Fruit fly (Drosophila melanogaster) whole organism, embryonic: Measurements from ENCODE around the gene CG15439.

Source experiments
- CG10431 ChIP-seq: fragments of 200-800 bp; sonication (Bioruptor generic); optimal IDR thresholded peaks from 3 replicates; lab custom pipeline; 2018; ENCODE audit warnings: missing biosample characterization, mild to moderate bottlenecking, missing genetic modification characterization
- CG10565 ChIP-seq: fragments of 200-800 bp; sonication (Bioruptor generic); optimal IDR thresholded peaks from 3 replicates; lab custom pipeline; 2016; ENCODE audit warnings: missing biosample characterization, mild to moderate bottlenecking, missing genetic modification characterization
- CG10979 ChIP-seq: fragments of 200-800 bp; sonication (Bioruptor generic); optimal IDR thresholded peaks from 2 replicates; lab custom pipeline; 2018; ENCODE audit warnings: missing biosample characterization, mild to moderate bottlenecking, missing genetic modification characterization, moderate library complexity
- CG11093 ChIP-seq: fragments of 200-800 bp; sonication (Bioruptor generic); IDR thresholded peaks from 3 replicates; pipeline ENCODE4 v1.3.6; 2022; ENCODE audit warnings: missing biosample characterization, missing genetic modification characterization
- CG12219 ChIP-seq: fragments of 200-800 bp; sonication (Bioruptor generic); optimal IDR thresholded peaks from 3 replicates; lab custom pipeline; 2018; ENCODE audit warnings: missing biosample characterization, mild to moderate bottlenecking, missing genetic modification characterization
- CG12391 ChIP-seq: fragments of 200-800 bp; sonication (Bioruptor generic); optimal IDR thresholded peaks from 3 replicates; lab custom pipeline; 2018; ENCODE audit warnings: missing biosample characterization, mild to moderate bottlenecking, missing genetic modification characterization, moderate library complexity
- CG12659 ChIP-seq: fragments of 200-800 bp; sonication (Bioruptor generic); optimal IDR thresholded peaks from 3 replicates; lab custom pipeline; 2017; ENCODE audit warnings: mild to moderate bottlenecking, missing biosample characterization, missing genetic modification reagents, missing genetic modification characterization
- CG13775 ChIP-seq: fragments of 200-800 bp; sonication (Bioruptor generic); optimal IDR thresholded peaks from 3 replicates; lab custom pipeline; 2017; ENCODE audit warnings: missing biosample characterization, mild to moderate bottlenecking, missing genetic modification characterization
- CG14860 ChIP-seq: fragments of 200-800 bp; sonication (Bioruptor generic); IDR thresholded peaks from 3 replicates; pipeline ENCODE4 v1.3.6; 2022; ENCODE audit warnings: missing biosample characterization, missing genetic modification characterization; ENCODE audit not compliant: partially characterized antibody
- CG15601 ChIP-seq: fragments of 200-800 bp; sonication (Bioruptor generic); optimal IDR thresholded peaks from 3 replicates; lab custom pipeline; 2019; ENCODE audit warnings: missing biosample characterization, mild to moderate bottlenecking, missing genetic modification characterization, moderate library complexity
- CG17186 ChIP-seq: fragments of 200-800 bp; sonication (Bioruptor generic); optimal IDR thresholded peaks from 3 replicates; lab custom pipeline; 2017; ENCODE audit warnings: missing biosample characterization, missing genetic modification reagents, missing genetic modification characterization
- CG1832 ChIP-seq: fragments of 200-800 bp; sonication (Bioruptor generic); optimal IDR thresholded peaks from 2 replicates; lab custom pipeline; 2017; ENCODE audit warnings: missing biosample characterization, mild to moderate bottlenecking, missing genetic modification characterization, inconsistent platforms
- CG2120 ChIP-seq: fragments of 200-800 bp; sonication (Bioruptor generic); optimal IDR thresholded peaks from 3 replicates; lab custom pipeline; 2016; ENCODE audit warnings: missing biosample characterization, missing genetic modification characterization
- CG2678 ChIP-seq: fragments of 200-800 bp; sonication (Bioruptor generic); optimal IDR thresholded peaks from 3 replicates; lab custom pipeline; 2019; ENCODE audit warnings: missing biosample characterization, mild to moderate bottlenecking, missing genetic modification characterization, moderate library complexity
- CG2712 ChIP-seq: fragments of 200-800 bp; optimal IDR thresholded peaks from 3 replicates; lab custom pipeline; 2019; ENCODE audit warnings: missing biosample characterization, mild to moderate bottlenecking, missing genetic modification characterization, moderate library complexity
- CG3847 ChIP-seq: fragments of 200-800 bp; sonication (Bioruptor generic); IDR thresholded peaks from 2 replicates; pipeline ENCODE4 v1.3.6; 2022; ENCODE audit warnings: missing biosample characterization, missing genetic modification characterization
- CG4282 ChIP-seq: fragments of 200-800 bp; sonication (Bioruptor generic); optimal IDR thresholded peaks from 2 replicates; lab custom pipeline; 2016; ENCODE audit warnings: missing biosample characterization, missing genetic modification characterization
- CG6854 ChIP-seq: fragments of 200-800 bp; sonication (Bioruptor generic); optimal IDR thresholded peaks from 3 replicates; lab custom pipeline; 2017; ENCODE audit warnings: missing biosample characterization, mild to moderate bottlenecking, missing genetic modification characterization
- CTCF ChIP-seq: fragments of 200-800 bp; sonication (Bioruptor generic); optimal IDR thresholded peaks from 2 replicates; lab custom pipeline; 2017; ENCODE audit warnings: missing biosample characterization, mild to moderate bottlenecking, missing genetic modification characterization, moderate library complexity
- D19A ChIP-seq: fragments of 200-800 bp; optimal IDR thresholded peaks from 3 replicates; lab custom pipeline; 2019; ENCODE audit warnings: missing biosample characterization, mild to moderate bottlenecking, missing genetic modification characterization, moderate library complexity
- Dbx ChIP-seq: fragments of 200-800 bp; sonication (Bioruptor generic); IDR thresholded peaks from 3 replicates; pipeline ENCODE4 v1.3.6; 2022; ENCODE audit warnings: missing biosample characterization, missing genetic modification characterization
- Dp ChIP-seq: fragments of 200-800 bp; sonication (Bioruptor generic); optimal IDR thresholded peaks from 2 replicates; lab custom pipeline; 2018; ENCODE audit warnings: missing biosample characterization, mild to moderate bottlenecking, missing genetic modification characterization, moderate library complexity
- Drgx ChIP-seq: fragments of 200-800 bp; sonication (Bioruptor generic); IDR thresholded peaks from 2 replicates; pipeline ENCODE4 v1.3.6; 2022; ENCODE audit warnings: missing biosample characterization, missing genetic modification characterization
- E2f2 ChIP-seq: fragments of 200-800 bp; sonication (Bioruptor generic); IDR thresholded peaks from 2 replicates; pipeline ENCODE4 v1.3.6; 2022; ENCODE audit warnings: missing biosample characterization, missing genetic modification characterization
- ERR ChIP-seq: fragments of 200-800 bp; sonication (Bioruptor generic); optimal IDR thresholded peaks from 2 replicates; lab custom pipeline; 2016; ENCODE audit warnings: missing biosample characterization, missing genetic modification characterization
- Fer1 ChIP-seq: fragments of 200-800 bp; sonication (Bioruptor generic); optimal IDR thresholded peaks from 2 replicates; lab custom pipeline; 2017; ENCODE audit warnings: missing biosample characterization, mild to moderate bottlenecking, missing genetic modification characterization
- Gsc ChIP-seq: fragments of 200-800 bp; sonication (Bioruptor generic); IDR thresholded peaks from 2 replicates; pipeline ENCODE4 v1.3.6; 2022; ENCODE audit warnings: missing biosample characterization, missing genetic modification characterization
- HLH3B ChIP-seq: fragments of 200-800 bp; sonication (Bioruptor generic); IDR thresholded peaks from 2 replicates; pipeline ENCODE4 v1.3.6; 2022; ENCODE audit warnings: missing biosample characterization, missing genetic modification characterization
- Hr51 ChIP-seq, 2 experiments: fragments of 200-800 bp; sonication (Bioruptor generic); optimal IDR thresholded peaks; 2 replicates in 1 of 2; 3 replicates in 1 of 2; lab custom pipeline; 2016 to 2018; ENCODE audit warnings: missing biosample characterization in 2 of 2, missing genetic modification characterization in 2 of 2, mild to moderate bottlenecking in 1 of 2, moderate library complexity in 1 of 2
- Hr78 ChIP-seq, 2 experiments: fragments of 200-800 bp in 1 of 2; fragments of >200 bp in 1 of 2; sonication (Bioruptor generic) in 1 of 2; optimal IDR thresholded peaks; 2 replicates each; lab custom pipeline; 2017 to 2019; ENCODE audit warnings: missing biosample characterization in 2 of 2, missing genetic modification characterization in 2 of 2, mild to moderate bottlenecking in 1 of 2, moderate library complexity in 1 of 2
- Jarid2 ChIP-seq: fragments of 200-800 bp; sonication (Bioruptor generic); optimal IDR thresholded peaks from 3 replicates; lab custom pipeline; 2017; ENCODE audit warnings: mild to moderate bottlenecking, missing biosample characterization, missing genetic modification reagents, missing genetic modification characterization
- MESR4 ChIP-seq: fragments of 200-800 bp; sonication (Bioruptor generic); optimal IDR thresholded peaks from 2 replicates; lab custom pipeline; 2018; ENCODE audit warnings: missing biosample characterization, mild to moderate bottlenecking, missing genetic modification characterization, moderate library complexity
- Med ChIP-seq: fragments of 200-800 bp; sonication (Bioruptor generic); peaks from one replicate; lab custom pipeline; 2016; ENCODE audit warnings: missing biosample characterization, missing genetic modification characterization, mild to moderate bottlenecking, inconsistent platforms, moderate library complexity
- Nf-YC ChIP-seq: fragments of 200-800 bp; optimal IDR thresholded peaks from 3 replicates; lab custom pipeline; 2019; ENCODE audit warnings: missing biosample characterization, mild to moderate bottlenecking, missing genetic modification characterization, moderate library complexity
- Scr ChIP-seq: fragments of 200-800 bp; sonication (Bioruptor generic); IDR thresholded peaks from 2 replicates; pipeline ENCODE4 v1.3.6; 2022; ENCODE audit warnings: missing biosample characterization, missing genetic modification characterization; ENCODE audit not compliant: partially characterized antibody
- Ssrp ChIP-seq: fragments of 200-800 bp; sonication (Bioruptor generic); optimal IDR thresholded peaks from 2 replicates; lab custom pipeline; 2018; ENCODE audit warnings: missing biosample characterization, mild to moderate bottlenecking, missing genetic modification characterization, moderate library complexity
- Tbp ChIP-seq: fragments of >200 bp; optimal IDR thresholded peaks from 2 replicates; lab custom pipeline; 2018; ENCODE audit warnings: missing biosample characterization, missing genetic modification characterization
- cas ChIP-seq: fragments of 200-800 bp; sonication (Bioruptor generic); IDR thresholded peaks from 2 replicates; pipeline ENCODE4 v1.3.6; 2022; ENCODE audit warnings: missing biosample characterization, missing genetic modification characterization
- chinmo ChIP-seq: fragments of 200-800 bp; sonication (Bioruptor generic); IDR thresholded peaks from 4 replicates; pipeline ENCODE4 v1.3.6; 2022; ENCODE audit warnings: missing biosample characterization, missing genetic modification characterization; ENCODE audit not compliant: partially characterized antibody
- ci ChIP-seq: fragments of 200-800 bp; sonication (Bioruptor generic); IDR thresholded peaks from 3 replicates; pipeline ENCODE4 v1.3.6; 2022; ENCODE audit warnings: missing biosample characterization, missing genetic modification characterization
- dmrt99B ChIP-seq: fragments of 200-800 bp; sonication (Bioruptor generic); optimal IDR thresholded peaks from 2 replicates; lab custom pipeline; 2018; ENCODE audit warnings: missing biosample characterization, mild to moderate bottlenecking, missing genetic modification characterization, moderate library complexity
- h ChIP-seq: fragments of >200 bp; optimal IDR thresholded peaks from 2 replicates; lab custom pipeline; 2017
- ken ChIP-seq: fragments of 200-800 bp; sonication (Bioruptor generic); IDR thresholded peaks from 3 replicates; pipeline ENCODE4 v1.3.6; 2022; ENCODE audit warnings: missing biosample characterization, missing genetic modification characterization
- lab ChIP-seq: fragments of 200-800 bp; sonication (Bioruptor generic); optimal IDR thresholded peaks from 3 replicates; lab custom pipeline; 2017; ENCODE audit warnings: missing biosample characterization, missing genetic modification characterization, mild to moderate bottlenecking, moderate library complexity, missing genetic modification reagents
- pho ChIP-seq: fragments of 200-800 bp; sonication (Bioruptor generic); optimal IDR thresholded peaks from 2 replicates; lab custom pipeline; 2016; ENCODE audit warnings: missing biosample characterization, missing genetic modification characterization
- pita ChIP-seq: fragments of 200-800 bp; sonication (Bioruptor generic); optimal IDR thresholded peaks from 2 replicates; lab custom pipeline; 2017; ENCODE audit warnings: missing biosample characterization, mild to moderate bottlenecking, missing genetic modification characterization
- repo ChIP-seq: fragments of 200-800 bp; sonication (Bioruptor generic); optimal IDR thresholded peaks from 2 replicates; lab custom pipeline; 2016; ENCODE audit warnings: missing biosample characterization, missing genetic modification characterization
- sens ChIP-seq: fragments of 200-800 bp; sonication (Bioruptor generic); peaks from one replicate; lab custom pipeline; 2016; ENCODE audit warnings: missing biosample characterization, missing genetic modification characterization
- slbo ChIP-seq: fragments of 200-800 bp; sonication (Bioruptor generic); IDR thresholded peaks from 2 replicates; pipeline ENCODE4 v1.3.6; 2022; ENCODE audit warnings: missing biosample characterization, missing genetic modification characterization
- stc ChIP-seq: fragments of 200-800 bp; sonication (Bioruptor generic); IDR thresholded peaks from 2 replicates; pipeline ENCODE4 v1.3.6; 2022; ENCODE audit warnings: missing biosample characterization, missing genetic modification characterization
- trem ChIP-seq: fragments of 200-800 bp; optimal IDR thresholded peaks from 3 replicates; lab custom pipeline; 2019; ENCODE audit warnings: missing biosample characterization, mild to moderate bottlenecking, missing genetic modification characterization, moderate library complexity

CG15439 gene

DNA sequence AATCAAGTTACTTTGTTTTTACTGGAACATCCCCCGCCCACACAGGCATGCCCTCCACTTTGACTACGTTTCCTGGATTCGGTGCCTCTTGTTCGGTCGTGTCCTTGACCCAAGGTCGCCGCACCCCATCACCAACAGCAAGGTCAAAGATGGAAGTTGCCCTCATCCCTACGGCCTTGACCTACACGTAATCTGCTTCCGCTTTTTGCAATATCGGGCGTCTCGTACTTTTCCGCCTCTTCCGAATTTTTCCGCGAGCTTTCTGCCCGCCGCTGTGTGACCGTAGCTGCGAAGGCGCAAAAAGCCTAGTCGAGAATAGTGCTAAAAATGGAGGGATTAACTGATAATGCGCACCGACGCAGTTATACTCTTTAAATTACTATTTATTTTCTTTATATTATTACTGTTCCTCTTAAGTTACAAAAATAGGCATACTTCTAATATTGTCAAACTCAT lies 3.7 kb upstream of the CG15439 start, which contains the start of gene Gs1l (continued):
- TF ChIP-seq CG15601 (tag; lab: Kevin White, UChicago) (no peak), Hr51 (GFP tag; optimal IDR thresholded peaks at IDR 0.05; lab: Kevin White, UChicago) (peak in 1 of 2 experiments; percentile 21), Drgx (GFP tag; lab: Robert Waterston, UW) (peak; percentile 54), CTCF (GFP tag; lab: Kevin White, UChicago) (no peak), MESR4 (GFP tag; lab: Kevin White, UChicago) (peak; percentile 35), Dp (GFP tag; lab: Kevin White, UChicago) (peak; percentile 54), ERR (GFP tag; lab: Kevin White, UChicago) (peak; percentile 88), CG14860 (GFP tag; lab: Robert Waterston, UW) (no peak), repo (GFP tag; lab: Kevin White, UChicago) (no peak), Med (peak; percentile 82), CG2678 (tag; lab: Kevin White, UChicago) (peak; percentile 38), CG10431 (GFP tag; lab: Kevin White, UChicago) (no peak), cas (GFP tag; lab: Robert Waterston, UW) (no peak), stc (GFP tag; lab: Robert Waterston, UW) (0 out of 2 replicates have a peak, but pooled peaks have one; percentile 21), D19A (tag; lab: Kevin White, UChicago) (peak; percentile 99), CG6854 (GFP tag; lab: Kevin White, UChicago) (peak; percentile 18), CG2120 (GFP tag; lab: Kevin White, UChicago) (peak; percentile 24), CG12391 (tag; lab: Kevin White, UChicago) (peak; percentile 22), CG17186 (no peak), ken (GFP tag; lab: Robert Waterston, UW) (0 out of 3 replicates have a peak, but pooled peaks have one; percentile 9), CG12219 (GFP tag; lab: Kevin White, UChicago) (no peak), Hr78 (GFP tag; optimal IDR thresholded peaks at IDR 0.05; lab: Kevin White, UChicago) (peak in 1 of 2 experiments; percentile 55), Fer1 (GFP tag; lab: Kevin White, UChicago) (peak; percentile 42), pho (GFP tag; lab: Kevin White, UChicago) (no peak), slbo (GFP tag; lab: Robert Waterston, UW) (peak; percentile 47; the same call in 1 of the 2 replicates), Scr (GFP tag; lab: Robert Waterston, UW) (no peak), CG11093 (GFP tag; lab: Robert Waterston, UW) (no peak), E2f2 (peak; percentile 77), lab (GFP tag; lab: Kevin White, UChicago) (no peak), pita (GFP tag; lab: Kevin White, UChicago) (no peak), Dbx (GFP tag; lab: Robert Waterston, UW) (peak; percentile 76; the same call in 2 of the 3 replicates), Nf-YC (tag; lab: Kevin White, UChicago) (peak; percentile 22), chinmo (0 out of 4 replicates have a peak, but pooled peaks have one; percentile 5), Gsc (GFP tag; lab: Robert Waterston, UW) (no peak), CG1832 (GFP tag; lab: Kevin White, UChicago) (no peak), dmrt99B (tag; lab: Kevin White, UChicago) (no peak), h (lab: Kevin White, UChicago) (no peak), CG2712 (tag; lab: Kevin White, UChicago) (peak; percentile 34), Tbp (GFP tag; lab: Kevin White, UChicago) (no peak), CG10979 (tag; lab: Kevin White, UChicago) (peak; percentile 11), ci (GFP tag; lab: Robert Waterston, UW) (peak; percentile 47; the same call in 2 of the 3 replicates), Ssrp (peak; percentile 42), CG12659 (GFP tag; lab: Kevin White, UChicago) (peak; percentile 40), trem (tag; lab: Kevin White, UChicago) (no peak), sens (GFP tag; lab: Kevin White, UChicago) (peak; percentile 61), CG3847 (GFP tag; lab: Robert Waterston, UW) (peak; percentile 42; the same call in 1 of the 2 replicates), CG13775 (GFP tag; lab: Kevin White, UChicago) (no peak), HLH3B (GFP tag; lab: Robert Waterston, UW) (no peak), Jarid2 (GFP tag; lab: Kevin White, UChicago) (no peak), CG10565 (GFP tag; lab: Kevin White, UChicago) (no peak), CG4282 (GFP tag; lab: Kevin White, UChicago) (no peak)
